Worm (Caenorhabditis elegans): ENCODE results near the gene gei-6.

DNA sequence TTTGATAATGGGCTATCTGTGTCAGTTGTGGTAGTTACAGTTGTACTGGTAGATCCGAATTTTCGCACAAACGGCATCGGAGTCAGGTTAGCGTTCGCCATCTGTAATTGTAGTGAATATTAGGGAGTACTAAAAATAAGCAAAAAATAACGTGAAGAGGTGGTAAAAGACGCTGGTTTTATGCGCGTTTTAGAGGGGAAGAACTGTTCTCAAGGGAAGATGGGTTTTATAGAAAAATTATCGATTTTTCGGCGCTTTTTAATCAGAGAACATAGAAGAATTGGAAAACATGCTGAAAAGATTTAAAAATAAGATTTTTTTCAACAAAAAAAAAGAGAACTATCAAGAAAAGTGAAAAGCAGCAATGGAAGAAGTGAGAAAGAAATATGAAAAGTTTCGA, 7.5 kb downstream of the gei-6 start, which contains the start of gene C13F10.7:
- TF ChIP-seq elt-3 (tag; optimal IDR thresholded peaks at IDR 0.05) (no peak), sup-37 (GFP tag; optimal IDR thresholded peaks at IDR 0.05) (no peak), nhr-76 (tag; optimal IDR thresholded peaks at IDR 0.05) (no peak)
